Worm (Caenorhabditis elegans): ENCODE results near the gene C04F5.2.

ce11 chrV:5088311-5088710, 8.6 kb downstream of the C04F5.2 start:
- no peak for TF ChIP-seq nhr-76 (tag; optimal IDR thresholded peaks at IDR 0.05)
- no peak for TF ChIP-seq elt-2 (tag; optimal IDR thresholded peaks at IDR 0.05)
- TF ChIP-seq ama-1 (optimal IDR thresholded peaks at IDR 0.05), result no peak
- no peak for TF ChIP-seq elt-3 (tag; optimal IDR thresholded peaks at IDR 0.05)
- no peak for TF ChIP-seq nhr-77 (tag; optimal IDR thresholded peaks at IDR 0.05)
- TF ChIP-seq ztf-11 (tag; optimal IDR thresholded peaks at IDR 0.05), result no peak
- no peak for TF ChIP-seq tbx-2 (tag; optimal IDR thresholded peaks at IDR 0.05)
- no peak for TF ChIP-seq nhr-67 (tag; optimal IDR thresholded peaks at IDR 0.05)
- no peak for TF ChIP-seq nhr-11 (tag; optimal IDR thresholded peaks at IDR 0.05)
